Fruit fly (Drosophila melanogaster) S2 (cell line): ENCODE results near the gene Cpr73D.

ENCODE experiments used
- CG8478 ChIP-seq: fragments of >200 bp; optimal IDR thresholded peaks from 2 replicates; lab custom pipeline; 2018
- CTCF ChIP-seq, 2 experiments: fragments of >200 bp; optimal IDR thresholded peaks; 2 replicates each; lab custom pipeline; 2018

- TF ChIP-seq CG8478 (lab: Kevin White, UChicago) (no peak), CTCF (optimal IDR thresholded peaks at IDR 0.05; lab: Kevin White, UChicago) (no peak)
These were observed 23.7 kb upstream of the Cpr73D start for dm6 chr3L:16981114-16981648.
